Worm (Caenorhabditis elegans) whole organism, L4 larva: ENCODE data around the gene C10E2.2.

Experiments
- F44E2.7 ChIP-seq: fragments of 200-800 bp; sonication (Bioruptor generic); IDR thresholded peaks from 2 replicates; pipeline ENCODE4 v2.1.2; 2022; ENCODE audit warnings: missing genetic modification characterization, missing compliant biosample characterization
- T26A8.4 ChIP-seq: fragments of 200-800 bp; sonication (Bioruptor generic); IDR thresholded peaks from 2 replicates; pipeline ENCODE4 v1.3.6; 2022; ENCODE audit warnings: missing genetic modification characterization, missing compliant biosample characterization
- ZK546.5 ChIP-seq, 2 experiments: sonication (generic microtip); optimal IDR thresholded peaks; 2 replicates each; lab custom pipeline; 2017; ENCODE audit warnings: missing biosample characterization in 2 of 2, missing genetic modification characterization in 2 of 2
- aha-1 ChIP-seq: fragments of 150-350 bp; peaks from one replicate; lab custom pipeline; 2014; ENCODE audit warnings: missing biosample characterization, missing genetic modification characterization
- ama-1 ChIP-seq: fragments of 150-350 bp; optimal IDR thresholded peaks from 2 replicates; lab custom pipeline; 2014; ENCODE audit warnings: inconsistent platforms, mixed read lengths
- arid-1 ChIP-seq: fragments of 200-800 bp; sonication (Bioruptor generic); conservative IDR thresholded peaks from 2 replicates; pipeline ENCODE4 v1.3.6; 2022; ENCODE audit warnings: missing genetic modification reagents, missing genetic modification characterization, missing compliant biosample characterization
- attf-4 ChIP-seq: sonication (generic microtip); optimal IDR thresholded peaks from 3 replicates; lab custom pipeline; 2017; ENCODE audit warnings: missing biosample characterization, missing genetic modification characterization
- ceh-62 ChIP-seq: sonication (generic microtip); optimal IDR thresholded peaks from 2 replicates; lab custom pipeline; 2017; ENCODE audit warnings: missing biosample characterization, missing genetic modification characterization
- ceh-82 ChIP-seq: sonication (generic microtip); optimal IDR thresholded peaks from 2 replicates; lab custom pipeline; 2017; ENCODE audit warnings: missing biosample characterization, missing genetic modification characterization
- ces-1 ChIP-seq: fragments of 150-350 bp; sonication (generic microtip); optimal IDR thresholded peaks from 4 replicates; lab custom pipeline; 2014; ENCODE audit warnings: missing biosample characterization, missing genetic modification reagents, missing genetic modification characterization
- cey-2 ChIP-seq: sonication (generic microtip); optimal IDR thresholded peaks from 3 replicates; lab custom pipeline; 2017; ENCODE audit warnings: missing genetic modification characterization, mild to moderate bottlenecking, missing compliant biosample characterization, antibody characterized with exemption, borderline replicate concordance; ENCODE audit not compliant: insufficient read depth
- daf-12 ChIP-seq: fragments of 150-350 bp; optimal IDR thresholded peaks from 2 replicates; lab custom pipeline; 2014; ENCODE audit warnings: missing biosample characterization, missing genetic modification reagents, missing genetic modification characterization
- daf-19 ChIP-seq: fragments of 200-800 bp; sonication (Bioruptor generic); conservative IDR thresholded peaks from 2 replicates; pipeline ENCODE4 v1.3.6; 2022; ENCODE audit warnings: missing genetic modification characterization, missing compliant biosample characterization
- daf-8 ChIP-seq: fragments of 200-800 bp; sonication (Bioruptor generic); IDR thresholded peaks from 2 replicates; pipeline ENCODE4 v1.3.6; 2022; ENCODE audit warnings: missing genetic modification characterization, missing compliant biosample characterization
- dmd-9 ChIP-seq: fragments of 200-800 bp; sonication (Bioruptor generic); IDR thresholded peaks from 2 replicates; pipeline ENCODE4 v1.3.6; 2022; ENCODE audit warnings: missing genetic modification reagents, missing genetic modification characterization, missing compliant biosample characterization
- dve-1 ChIP-seq: sonication (generic microtip); optimal IDR thresholded peaks from 2 replicates; lab custom pipeline; 2017; ENCODE audit warnings: antibody characterized with exemption, mild to moderate bottlenecking, missing genetic modification characterization, missing compliant biosample characterization; ENCODE audit not compliant: insufficient read depth
- gei-8 ChIP-seq: fragments of 200-800 bp; sonication (Bioruptor generic); optimal IDR thresholded peaks from 2 replicates; lab custom pipeline; 2018; ENCODE audit warnings: mild to moderate bottlenecking, missing genetic modification characterization, missing compliant biosample characterization
- hlh-11 ChIP-seq: fragments of 200-800 bp; sonication (Bioruptor generic); optimal IDR thresholded peaks from 2 replicates; lab custom pipeline; 2018; ENCODE audit warnings: mild to moderate bottlenecking, missing genetic modification characterization, missing compliant biosample characterization
- hlh-30 ChIP-seq: sonication (generic microtip); optimal IDR thresholded peaks from 2 replicates; lab custom pipeline; 2017; ENCODE audit warnings: antibody characterized with exemption, mild to moderate bottlenecking, missing genetic modification characterization, missing compliant biosample characterization; ENCODE audit not compliant: insufficient read depth
- jun-1 ChIP-seq: fragments of 150-350 bp; optimal IDR thresholded peaks from 2 replicates; lab custom pipeline; 2014; ENCODE audit warnings: missing biosample characterization, missing genetic modification reagents, missing genetic modification characterization
- lim-7 ChIP-seq: fragments of 200-800 bp; sonication (Bioruptor generic); IDR thresholded peaks from 2 replicates; pipeline ENCODE4 v1.3.6; 2022; ENCODE audit warnings: missing genetic modification characterization, missing compliant biosample characterization
- lin-1 ChIP-seq: fragments of 200-800 bp; sonication (Bioruptor generic); IDR thresholded peaks from 2 replicates; pipeline ENCODE4 v1.3.6; 2022; ENCODE audit warnings: missing genetic modification reagents, missing genetic modification characterization, missing compliant biosample characterization
- lin-38 ChIP-seq: fragments of 200-800 bp; sonication (Bioruptor generic); IDR thresholded peaks from 2 replicates; pipeline ENCODE4 v1.3.6; 2022; ENCODE audit warnings: missing genetic modification reagents, missing genetic modification characterization, missing compliant biosample characterization
- lsy-2 ChIP-seq, 2 experiments: fragments of 150-350 bp in 1 of 2; sonication (generic microtip) in 1 of 2; optimal IDR thresholded peaks; 2 replicates each; lab custom pipeline; 2014 to 2017; ENCODE audit warnings: missing biosample characterization in 2 of 2, missing genetic modification characterization in 2 of 2
- madf-9 ChIP-seq: fragments of 200-800 bp; sonication (Bioruptor generic); conservative IDR thresholded peaks from 2 replicates; pipeline ENCODE4 v1.3.6; 2022; ENCODE audit warnings: missing genetic modification reagents, missing genetic modification characterization, missing compliant biosample characterization
- mdl-1 ChIP-seq, 2 experiments: fragments of 150-350 bp in 1 of 2; sonication (generic microtip) in 1 of 2; optimal IDR thresholded peaks; 2 replicates each; lab custom pipeline; 2014 to 2017; ENCODE audit warnings: missing biosample characterization in 2 of 2, missing genetic modification characterization in 2 of 2
- mdt-29 ChIP-seq: fragments of 200-800 bp; sonication (Bioruptor generic); IDR thresholded peaks from 2 replicates; pipeline ENCODE4 v1.3.6; 2022; ENCODE audit warnings: missing genetic modification reagents, missing genetic modification characterization, missing compliant biosample characterization
- mep-1 ChIP-seq: fragments of 150-350 bp; sonication (generic microtip); optimal IDR thresholded peaks from 3 replicates; lab custom pipeline; 2014; ENCODE audit warnings: missing biosample characterization, missing genetic modification characterization
- mxl-3 ChIP-seq: fragments of 200-800 bp; sonication (Bioruptor generic); optimal IDR thresholded peaks from 2 replicates; lab custom pipeline; 2018; ENCODE audit warnings: mild to moderate bottlenecking, missing genetic modification characterization, missing compliant biosample characterization
- nhr-10 ChIP-seq: fragments of 150-350 bp; optimal IDR thresholded peaks from 2 replicates; lab custom pipeline; 2014; ENCODE audit warnings: missing biosample characterization, missing genetic modification characterization
- nhr-11 ChIP-seq: fragments of 150-350 bp; optimal IDR thresholded peaks from 2 replicates; lab custom pipeline; 2014; ENCODE audit warnings: missing biosample characterization, missing genetic modification characterization
- nhr-111 ChIP-seq: fragments of 200-800 bp; sonication (Bioruptor generic); optimal IDR thresholded peaks from 2 replicates; lab custom pipeline; 2018; ENCODE audit warnings: mild to moderate bottlenecking, missing genetic modification characterization, missing compliant biosample characterization
- nhr-237 ChIP-seq: sonication (generic microtip); optimal IDR thresholded peaks from 2 replicates; lab custom pipeline; 2017; ENCODE audit warnings: missing biosample characterization, missing genetic modification characterization
- nhr-41 ChIP-seq: fragments of 200-800 bp; sonication (Bioruptor generic); IDR thresholded peaks from 2 replicates; pipeline ENCODE4 v1.3.6; 2022; ENCODE audit warnings: missing genetic modification reagents, missing genetic modification characterization, missing compliant biosample characterization
- pha-4 ChIP-seq, 2 experiments: fragments of 150-350 bp in 1 of 2; fragments of 200-800 bp in 1 of 2; sonication (Bioruptor generic) in 1 of 2; IDR thresholded peaks in 1 of 2; optimal IDR thresholded peaks in 1 of 2; 2 replicates each; pipeline versions ENCODE4 v1.3.6 to Lab custom; 2014 to 2022; ENCODE audit warnings: missing genetic modification characterization in 2 of 2, missing genetic modification reagents in 2 of 2, missing biosample characterization in 1 of 2, missing compliant biosample characterization in 1 of 2
- pqm-1 ChIP-seq: sonication (generic microtip); optimal IDR thresholded peaks from 2 replicates; lab custom pipeline; 2017; ENCODE audit warnings: missing biosample characterization, missing genetic modification characterization
- saeg-2 ChIP-seq: fragments of 200-800 bp; sonication (Bioruptor generic); IDR thresholded peaks from 2 replicates; pipeline ENCODE4 v1.3.6; 2022; ENCODE audit warnings: missing genetic modification reagents, missing genetic modification characterization, missing compliant biosample characterization
- snpc-1.2 ChIP-seq: fragments of 200-800 bp; sonication (Bioruptor generic); IDR thresholded peaks from 2 replicates; pipeline ENCODE4 v1.3.6; 2022; ENCODE audit warnings: missing genetic modification reagents, missing genetic modification characterization, missing compliant biosample characterization
- spr-1 ChIP-seq: sonication (generic microtip); optimal IDR thresholded peaks from 2 replicates; lab custom pipeline; 2016; ENCODE audit warnings: mild to moderate bottlenecking, missing genetic modification characterization, missing compliant biosample characterization
- tra-1 ChIP-seq: fragments of 200-800 bp; sonication (Bioruptor generic); IDR thresholded peaks from 2 replicates; pipeline ENCODE4 v1.3.6; 2022; ENCODE audit warnings: missing genetic modification reagents, missing genetic modification characterization, missing compliant biosample characterization
- vab-7 ChIP-seq: fragments of 200-800 bp; sonication (Bioruptor generic); IDR thresholded peaks from 2 replicates; pipeline ENCODE4 v1.3.6; 2022; ENCODE audit warnings: missing genetic modification reagents, missing genetic modification characterization, missing compliant biosample characterization
- zfp-2 ChIP-seq: sonication (generic microtip); optimal IDR thresholded peaks from 2 replicates; lab custom pipeline; 2016; ENCODE audit warnings: mild to moderate bottlenecking, missing genetic modification characterization, missing compliant biosample characterization
- zfp-3 ChIP-seq: fragments of 200-800 bp; sonication (Bioruptor generic); conservative IDR thresholded peaks from 2 replicates; pipeline ENCODE4 v1.3.6; 2022; ENCODE audit warnings: missing genetic modification reagents, missing genetic modification characterization, missing compliant biosample characterization

Gene C10E2.2

ce11 chrX:16704086-16704485, 41.0 kb upstream of the C10E2.2 start (continued):
- TF ChIP-seq nhr-10 (tag; lab: Kevin White, UChicago) (no peak), saeg-2 (no peak), mep-1 (tag; lab: Kevin White, UChicago) (no peak), nhr-11 (no peak), spr-1 (no peak), nhr-237 (no peak), hlh-30 (tag; lab: Kevin White, UChicago) (peak; percentile 8), lim-7 (GFP tag; lab: Robert Waterston, UW) (no peak), hlh-11 (tag; lab: Kevin White, UChicago) (peak; percentile 33), mxl-3 (no peak), daf-19 (GFP tag; lab: Robert Waterston, UW) (no peak), vab-7 (GFP tag; lab: Robert Waterston, UW) (no peak), T26A8.4 (no peak), lsy-2 (tag; optimal IDR thresholded peaks at IDR 0.05; lab: Kevin White, UChicago) (no peak), aha-1 (tag; lab: Kevin White, UChicago) (no peak), arid-1 (GFP tag; lab: Robert Waterston, UW) (no peak), F44E2.7 (GFP tag; lab: Robert Waterston, UW) (no peak), zfp-2 (tag; lab: Kevin White, UChicago) (no peak), lin-1 (GFP tag; lab: Robert Waterston, UW) (no peak), cey-2 (tag; lab: Kevin White, UChicago) (no peak), attf-4 (tag; lab: Kevin White, UChicago) (no peak), dve-1 (tag; lab: Kevin White, UChicago) (peak; percentile 47), ceh-62 (tag; lab: Kevin White, UChicago) (no peak), ceh-82 (tag; lab: Kevin White, UChicago) (no peak), nhr-111 (GFP tag; lab: Kevin White, UChicago) (no peak), dmd-9 (GFP tag; lab: Robert Waterston, UW) (no peak), jun-1 (tag; lab: Kevin White, UChicago) (no peak), pha-4 (GFP tag; IDR thresholded peaks at IDR 0.05; lab: Robert Waterston, UW) (no peak), pha-4 (tag; optimal IDR thresholded peaks at IDR 0.05; lab: Kevin White, UChicago) (no peak), lin-38 (GFP tag; lab: Robert Waterston, UW) (no peak), gei-8 (GFP tag; lab: Kevin White, UChicago) (no peak), tra-1 (GFP tag; lab: Robert Waterston, UW) (no peak), mdl-1 (tag; optimal IDR thresholded peaks at IDR 0.05; lab: Kevin White, UChicago) (no peak)

- TF ChIP-seq hlh-11 (tag; lab: Kevin White, UChicago) (no peak), pqm-1 (tag; lab: Kevin White, UChicago) (no peak), daf-12 (no peak), nhr-41 (GFP tag; lab: Robert Waterston, UW) (no peak), aha-1 (tag; lab: Kevin White, UChicago) (peak; percentile 94), daf-8 (GFP tag; lab: Robert Waterston, UW) (no peak)
Observed at ce11 chrX:16705607-16706006, 39.4 kb upstream of the C10E2.2 start.

ce11 chrX:16711381-16711780, 33.7 kb upstream of the C10E2.2 start, which contains the start of gene lgc-53:
TSS of gene lgc-53 (plus strand) at chrX:16711681.
- TF ChIP-seq ceh-62 (tag; lab: Kevin White, UChicago): no peak
- TF ChIP-seq ces-1 (GFP tag; lab: Kevin White, UChicago): no peak
- no peak for TF ChIP-seq snpc-1.2 (GFP tag; lab: Robert Waterston, UW)
- TF ChIP-seq mdt-29 (GFP tag; lab: Robert Waterston, UW): no peak
- no peak for TF ChIP-seq cey-2 (tag; lab: Kevin White, UChicago)
- no peak for TF ChIP-seq zfp-3 (GFP tag; lab: Robert Waterston, UW)
- no peak for TF ChIP-seq ama-1 (lab: Kevin White, UChicago)
- TF ChIP-seq ZK546.5 (tag; optimal IDR thresholded peaks at IDR 0.05; lab: Kevin White, UChicago): no peak
- TF ChIP-seq madf-9 (GFP tag; lab: Robert Waterston, UW): no peak
